Fruit fly (Drosophila melanogaster): ENCODE results near the gene CG16772.

Gene CG16772

DNA sequence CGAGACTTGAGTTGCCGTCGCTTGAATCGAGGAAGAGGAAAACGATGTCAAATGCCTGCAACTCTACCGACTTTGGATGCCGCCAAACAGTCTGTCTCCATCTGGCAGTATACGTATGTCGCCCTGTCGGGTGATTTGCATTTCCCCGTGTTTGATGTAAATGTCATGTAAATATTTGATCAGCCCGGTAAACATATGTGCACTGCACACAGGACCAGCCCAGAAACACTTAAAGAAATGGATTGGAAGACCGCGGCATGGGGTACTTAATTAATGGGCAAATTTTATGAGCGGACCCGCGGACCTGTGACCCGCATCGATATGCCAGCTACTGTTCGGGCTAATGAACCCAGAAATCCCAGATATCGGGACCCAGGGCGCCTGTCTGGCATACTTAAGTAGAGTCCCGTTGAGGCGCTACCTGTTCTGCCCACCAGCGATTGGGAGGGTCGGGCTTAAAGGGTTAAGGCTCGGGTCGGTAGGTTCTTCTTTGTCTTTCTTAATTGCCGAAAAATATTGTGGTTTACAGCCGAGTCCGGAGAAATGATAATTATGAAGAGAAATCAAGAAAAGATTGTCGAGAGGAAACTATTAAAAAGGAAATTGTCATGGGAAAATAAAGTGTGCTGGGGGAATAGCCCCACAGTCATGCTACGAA, 24.5 kb upstream of the CG16772 start:
- TF ChIP-seq fkh (GFP tag; optimal IDR thresholded peaks at IDR 0.05), result peak; percentile 31
- no peak for TF ChIP-seq Gug (GFP tag; IDR thresholded peaks at IDR 0.05)
- peak; percentile 19 for TF ChIP-seq Eip78C (GFP tag)

DNA sequence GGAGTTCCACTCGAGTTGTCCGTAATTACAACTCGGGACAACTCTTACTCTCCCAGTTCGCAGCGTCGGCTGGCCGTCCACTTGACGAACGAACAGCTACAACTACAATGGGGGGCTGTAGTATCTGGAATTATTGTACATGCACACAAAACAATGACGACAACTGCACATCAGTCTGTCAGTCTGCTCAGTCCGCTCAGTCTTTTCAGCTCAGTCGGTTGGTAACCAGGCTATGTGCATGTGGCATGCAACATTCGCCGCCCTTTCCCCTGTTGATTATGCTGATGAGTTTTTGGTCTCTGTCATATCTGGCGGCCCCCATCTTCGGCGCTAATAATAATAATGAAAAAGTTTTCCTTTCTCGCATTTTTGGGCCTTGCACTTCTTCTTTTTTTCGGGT, 22.4 kb upstream of the CG16772 start:
- TF ChIP-seq CG6276 (GFP tag; optimal IDR thresholded peaks at IDR 0.05), result no peak
- peak; percentile 40 for TF ChIP-seq Eip78C (GFP tag)
- TF ChIP-seq ss (GFP tag; optimal IDR thresholded peaks at IDR 0.05), result peak; percentile 22 to 90

DNA sequence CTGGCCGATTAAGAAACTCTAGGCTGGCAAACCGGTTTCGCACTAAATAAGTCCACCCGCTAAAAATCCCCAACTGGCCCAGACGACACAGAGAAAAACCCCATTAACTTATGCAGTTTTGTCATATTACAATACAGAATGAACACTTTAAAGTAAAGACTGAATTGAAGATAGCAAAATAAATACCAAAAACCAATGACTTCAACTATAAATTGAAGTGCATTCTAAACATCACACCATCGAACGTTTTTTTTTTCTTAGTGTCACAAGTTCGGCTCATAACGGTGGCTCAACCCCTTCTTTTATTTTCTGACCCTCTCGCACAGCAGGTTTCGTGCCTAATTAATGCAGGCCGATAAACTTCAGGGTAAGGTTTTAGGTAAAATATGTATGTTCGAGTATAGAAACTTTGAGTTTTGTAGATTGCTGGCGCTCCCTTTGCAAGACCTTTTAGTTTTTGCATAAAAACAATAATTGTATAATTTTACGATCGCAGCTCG, 21.1 kb upstream of the CG16772 start:
- TF ChIP-seq cyc (GFP tag; optimal IDR thresholded peaks at IDR 0.05) (peak; percentile 32), Eip93F (GFP tag; optimal IDR thresholded peaks at IDR 0.05) (no peak), spab (GFP tag; optimal IDR thresholded peaks at IDR 0.05) (peak; percentile 87), achi (GFP tag; optimal IDR thresholded peaks at IDR 0.05) (peak; percentile 90), net (GFP tag; optimal IDR thresholded peaks at IDR 0.05) (peak; percentile 90), Sox14 (GFP tag; optimal IDR thresholded peaks at IDR 0.05) (peak; percentile 83), CG31627 (GFP tag; optimal IDR thresholded peaks at IDR 0.05) (peak; percentile 86), svp (GFP tag) (peak; percentile 86), esn (GFP tag; optimal IDR thresholded peaks at IDR 0.05) (peak; percentile 90), CG9139 (GFP tag; optimal IDR thresholded peaks at IDR 0.05) (no peak), CG7368 (GFP tag; optimal IDR thresholded peaks at IDR 0.05) (peak; percentile 88), dac (GFP tag; optimal IDR thresholded peaks at IDR 0.05) (no peak), ss (GFP tag; optimal IDR thresholded peaks at IDR 0.05) (peak; percentile 50 to 56), CG34406 (GFP tag; optimal IDR thresholded peaks at IDR 0.05) (peak; percentile 87), CG11294 (GFP tag; IDR thresholded peaks at IDR 0.05) (peak; percentile 81), vri (GFP tag; optimal IDR thresholded peaks at IDR 0.05) (peak; percentile 67), CG6854 (GFP tag; optimal IDR thresholded peaks at IDR 0.05) (peak; percentile 10), CG10631 (GFP tag; optimal IDR thresholded peaks at IDR 0.05) (peak; percentile 87), Smox (GFP tag; optimal IDR thresholded peaks at IDR 0.05) (peak; percentile 78), Met (GFP tag; optimal IDR thresholded peaks at IDR 0.05) (peak; percentile 89), Hr4 (GFP tag; optimal IDR thresholded peaks at IDR 0.05) (peak; percentile 54), pdm3 (GFP tag; optimal IDR thresholded peaks at IDR 0.05) (peak; percentile 90), CG8319 (GFP tag; optimal IDR thresholded peaks at IDR 0.05) (peak; percentile 87), Gug (GFP tag; IDR thresholded peaks at IDR 0.05) (peak; percentile 75), CG4318 (GFP tag; optimal IDR thresholded peaks at IDR 0.05) (peak; percentile 62), CG1621 (tag; optimal IDR thresholded peaks at IDR 0.05) (peak; percentile 89), CG11902 (GFP tag; optimal IDR thresholded peaks at IDR 0.05) (peak; percentile 43), Ets21C (GFP tag; optimal IDR thresholded peaks at IDR 0.05) (peak; percentile 64), Sox15 (GFP tag; optimal IDR thresholded peaks at IDR 0.05) (peak; percentile 85), Eip75B (GFP tag; optimal IDR thresholded peaks at IDR 0.05) (peak; percentile 88), OdsH (GFP tag; optimal IDR thresholded peaks at IDR 0.05) (peak; percentile 90), fkh (GFP tag; optimal IDR thresholded peaks at IDR 0.05) (peak; percentile 3), CG10669 (GFP tag; optimal IDR thresholded peaks at IDR 0.05) (peak; percentile 89), CG16779 (tag; optimal IDR thresholded peaks at IDR 0.05) (peak; percentile 67), topi (GFP tag; optimal IDR thresholded peaks at IDR 0.05) (peak; percentile 53), CG11762 (GFP tag; optimal IDR thresholded peaks at IDR 0.05; ENCODE audit: insufficient read depth) (peak; percentile 80), CG6808 (GFP tag; optimal IDR thresholded peaks at IDR 0.05) (peak; percentile 85), CG6163 (GFP tag; IDR thresholded peaks at IDR 0.05) (peak; percentile 82), Sox102F (GFP tag; optimal IDR thresholded peaks at IDR 0.05) (peak; percentile 86), fd85E (GFP tag; optimal IDR thresholded peaks at IDR 0.05) (peak; percentile 3), CG3919 (GFP tag; optimal IDR thresholded peaks at IDR 0.05) (peak; percentile 70), CG32006 (GFP tag; optimal IDR thresholded peaks at IDR 0.05) (peak; percentile 84), acj6 (GFP tag; optimal IDR thresholded peaks at IDR 0.05) (peak; percentile 91), CG8119 (GFP tag; IDR thresholded peaks at IDR 0.05) (peak; percentile 89)
